Worm (Caenorhabditis elegans) whole organism, young adult: Measurements from ENCODE around the gene jmjd-3.3.

Experiments
- F22D6.2 ChIP-seq: sonication (generic microtip); optimal IDR thresholded peaks from 2 replicates; lab custom pipeline; 2016; ENCODE audit warnings: mild to moderate bottlenecking, missing genetic modification characterization, missing compliant biosample characterization
- F23B12.7 ChIP-seq: sonication (generic microtip); optimal IDR thresholded peaks from 2 replicates; lab custom pipeline; 2017; ENCODE audit warnings: missing genetic modification characterization, mild to moderate bottlenecking, missing compliant biosample characterization, antibody characterized with exemption, moderate library complexity; ENCODE audit not compliant: insufficient read depth
- F49E8.2 ChIP-seq: sonication (generic microtip); optimal IDR thresholded peaks from 3 replicates; lab custom pipeline; 2017; ENCODE audit warnings: missing genetic modification characterization, mild to moderate bottlenecking, missing compliant biosample characterization, antibody characterized with exemption, moderate library complexity; ENCODE audit not compliant: insufficient read depth
- F57C9.4 ChIP-seq: sonication (generic microtip); optimal IDR thresholded peaks from 2 replicates; lab custom pipeline; 2017; ENCODE audit warnings: mild to moderate bottlenecking, missing genetic modification characterization, missing compliant biosample characterization
- Y53G8AR.9 ChIP-seq: fragments of 200-800 bp; sonication (Bioruptor generic); conservative IDR thresholded peaks from 2 replicates; pipeline ENCODE4 v1.3.6; 2022; ENCODE audit warnings: missing genetic modification reagents, missing genetic modification characterization, missing compliant biosample characterization
- Y56A3A.18 ChIP-seq: fragments of 200-800 bp; sonication (Bioruptor generic); IDR thresholded peaks from 2 replicates; pipeline ENCODE4 v1.3.6; 2022; ENCODE audit warnings: missing genetic modification reagents, missing genetic modification characterization, missing compliant biosample characterization
- Y79H2A.3 ChIP-seq: fragments of 200-800 bp; sonication (Bioruptor generic); conservative IDR thresholded peaks from 2 replicates; pipeline ENCODE4 v1.3.6; 2022; ENCODE audit warnings: missing genetic modification reagents, missing genetic modification characterization, missing compliant biosample characterization
- aptf-2 ChIP-seq: fragments of 200-800 bp; sonication (Bioruptor generic); conservative IDR thresholded peaks from 2 replicates; pipeline ENCODE4 v1.3.6; 2022; ENCODE audit warnings: missing genetic modification reagents, missing genetic modification characterization, missing compliant biosample characterization
- aptf-3 ChIP-seq: fragments of 200-800 bp; sonication (Bioruptor generic); IDR thresholded peaks from 2 replicates; pipeline ENCODE4 v1.3.6; 2022; ENCODE audit warnings: missing genetic modification characterization, missing compliant biosample characterization
- atf-7 ChIP-seq: sonication (generic microtip); optimal IDR thresholded peaks from 2 replicates; lab custom pipeline; 2017; ENCODE audit warnings: mild to moderate bottlenecking, missing genetic modification characterization, missing compliant biosample characterization
- athp-1 ChIP-seq: sonication (generic microtip); optimal IDR thresholded peaks from 2 replicates; lab custom pipeline; 2017; ENCODE audit warnings: mild to moderate bottlenecking, missing genetic modification characterization, missing compliant biosample characterization
- bed-2 ChIP-seq: fragments of 200-800 bp; sonication (Bioruptor generic); IDR thresholded peaks from 2 replicates; pipeline ENCODE4 v1.3.6; 2022; ENCODE audit warnings: missing genetic modification reagents, missing genetic modification characterization, missing compliant biosample characterization
- ceh-100 ChIP-seq: fragments of 200-800 bp; sonication (Bioruptor generic); IDR thresholded peaks from 2 replicates; pipeline ENCODE4 v1.3.6; 2022; ENCODE audit warnings: missing genetic modification reagents, missing genetic modification characterization, missing compliant biosample characterization
- chd-7 ChIP-seq: sonication (generic microtip); optimal IDR thresholded peaks from 2 replicates; lab custom pipeline; 2016; ENCODE audit warnings: mild to moderate bottlenecking, missing genetic modification characterization, moderate library complexity, missing compliant biosample characterization
- die-1 ChIP-seq: sonication (generic microtip); optimal IDR thresholded peaks from 2 replicates; lab custom pipeline; 2016; ENCODE audit warnings: missing genotype, mild to moderate bottlenecking, missing genetic modification characterization, missing compliant biosample characterization
- efl-1 ChIP-seq: fragments of 150-350 bp; optimal IDR thresholded peaks from 2 replicates; lab custom pipeline; 2014; ENCODE audit warnings: missing biosample characterization, missing genetic modification reagents, missing genetic modification characterization
- egl-18 ChIP-seq: fragments of 200-800 bp; sonication (Bioruptor generic); IDR thresholded peaks from 2 replicates; pipeline ENCODE4 v1.3.6; 2022; ENCODE audit warnings: missing genetic modification reagents, missing genetic modification characterization, missing compliant biosample characterization
- egrh-3 ChIP-seq: fragments of 200-800 bp; sonication (Bioruptor generic); IDR thresholded peaks from 2 replicates; pipeline ENCODE4 v1.3.6; 2022; ENCODE audit warnings: missing genetic modification reagents, missing genetic modification characterization, missing compliant biosample characterization
- hlh-12 ChIP-seq: sonication (generic microtip); optimal IDR thresholded peaks from 2 replicates; lab custom pipeline; 2016; ENCODE audit warnings: missing genetic modification characterization, missing compliant biosample characterization
- hrde-1 ChIP-seq: sonication (generic microtip); optimal IDR thresholded peaks from 2 replicates; lab custom pipeline; 2016; ENCODE audit warnings: missing genetic modification characterization, mild to moderate bottlenecking, missing compliant biosample characterization, moderate library complexity, missing genotype, missing genetic modification reagents, borderline replicate concordance
- lag-1 ChIP-seq: fragments of 200-800 bp; sonication (Bioruptor generic); IDR thresholded peaks from 2 replicates; pipeline ENCODE4 v1.3.6; 2022; ENCODE audit warnings: missing genetic modification reagents, missing genetic modification characterization, missing compliant biosample characterization
- let-526 ChIP-seq: fragments of 200-800 bp; sonication (Bioruptor generic); IDR thresholded peaks from 2 replicates; pipeline ENCODE4 v1.3.6; 2022; ENCODE audit warnings: missing genetic modification reagents, missing genetic modification characterization, missing compliant biosample characterization
- lin-26 ChIP-seq: fragments of 200-800 bp; sonication (Bioruptor generic); IDR thresholded peaks from 2 replicates; pipeline ENCODE4 v1.3.6; 2022; ENCODE audit warnings: missing genetic modification reagents, missing genetic modification characterization, missing compliant biosample characterization
- lin-54 ChIP-seq: fragments of 200-800 bp; sonication (Bioruptor generic); optimal IDR thresholded peaks from 2 replicates; lab custom pipeline; 2018; ENCODE audit warnings: mild to moderate bottlenecking, missing genetic modification characterization, missing compliant biosample characterization
- lir-1 ChIP-seq: fragments of 200-800 bp; sonication (Bioruptor generic); conservative IDR thresholded peaks from 2 replicates; pipeline ENCODE4 v1.3.6; 2022; ENCODE audit warnings: missing genetic modification reagents, missing genetic modification characterization, missing compliant biosample characterization
- mxl-1 ChIP-seq: sonication (generic microtip); optimal IDR thresholded peaks from 2 replicates; lab custom pipeline; 2016; ENCODE audit warnings: missing genetic modification characterization, missing compliant biosample characterization
- nhr-120 ChIP-seq: fragments of 200-800 bp; sonication (Bioruptor generic); IDR thresholded peaks from 2 replicates; pipeline ENCODE4 v1.3.6; 2022; ENCODE audit warnings: missing genetic modification characterization, missing compliant biosample characterization
- nhr-179 ChIP-seq: sonication (generic microtip); optimal IDR thresholded peaks from 2 replicates; lab custom pipeline; 2016; ENCODE audit warnings: mild to moderate bottlenecking, missing genetic modification characterization, missing compliant biosample characterization
- nhr-27 ChIP-seq: fragments of 200-800 bp; sonication (Bioruptor generic); optimal IDR thresholded peaks from 2 replicates; lab custom pipeline; 2018; ENCODE audit warnings: mild to moderate bottlenecking, missing genetic modification characterization, moderate library complexity, missing compliant biosample characterization
- nhr-90 ChIP-seq: sonication (generic microtip); optimal IDR thresholded peaks from 2 replicates; lab custom pipeline; 2016; ENCODE audit warnings: missing genotype, mild to moderate bottlenecking, missing genetic modification characterization, missing compliant biosample characterization
- repo-1 ChIP-seq: sonication (generic microtip); optimal IDR thresholded peaks from 2 replicates; lab custom pipeline; 2017; ENCODE audit warnings: mild to moderate bottlenecking, missing genetic modification characterization, missing compliant biosample characterization
- somi-1 ChIP-seq: fragments of 200-800 bp; sonication (Bioruptor generic); optimal IDR thresholded peaks from 2 replicates; lab custom pipeline; 2018; ENCODE audit warnings: mild to moderate bottlenecking, missing genetic modification characterization, missing compliant biosample characterization
- tbp1 ChIP-seq: fragments of 200-800 bp; sonication (Bioruptor generic); optimal IDR thresholded peaks from 2 replicates; lab custom pipeline; 2018; ENCODE audit warnings: mild to moderate bottlenecking, missing genetic modification characterization, missing compliant biosample characterization
- unc-130 ChIP-seq: sonication (generic microtip); optimal IDR thresholded peaks from 2 replicates; lab custom pipeline; 2016; ENCODE audit warnings: missing genetic modification reagents, missing genetic modification characterization, missing compliant biosample characterization
- unc-62 ChIP-seq: fragments of 150-350 bp; optimal IDR thresholded peaks from 2 replicates; lab custom pipeline; 2014; ENCODE audit warnings: missing biosample characterization, missing genetic modification reagents, missing genetic modification characterization
- ztf-22 ChIP-seq: fragments of 200-800 bp; sonication (Bioruptor generic); optimal IDR thresholded peaks from 2 replicates; lab custom pipeline; 2018; ENCODE audit warnings: mild to moderate bottlenecking, missing genetic modification characterization, moderate library complexity, missing compliant biosample characterization
- ztf-25 ChIP-seq: fragments of 200-800 bp; sonication (Bioruptor generic); IDR thresholded peaks from 2 replicates; pipeline ENCODE4 v1.3.6; 2022; ENCODE audit warnings: missing genetic modification reagents, missing genetic modification characterization, missing compliant biosample characterization

The jmjd-3.3 gene

DNA sequence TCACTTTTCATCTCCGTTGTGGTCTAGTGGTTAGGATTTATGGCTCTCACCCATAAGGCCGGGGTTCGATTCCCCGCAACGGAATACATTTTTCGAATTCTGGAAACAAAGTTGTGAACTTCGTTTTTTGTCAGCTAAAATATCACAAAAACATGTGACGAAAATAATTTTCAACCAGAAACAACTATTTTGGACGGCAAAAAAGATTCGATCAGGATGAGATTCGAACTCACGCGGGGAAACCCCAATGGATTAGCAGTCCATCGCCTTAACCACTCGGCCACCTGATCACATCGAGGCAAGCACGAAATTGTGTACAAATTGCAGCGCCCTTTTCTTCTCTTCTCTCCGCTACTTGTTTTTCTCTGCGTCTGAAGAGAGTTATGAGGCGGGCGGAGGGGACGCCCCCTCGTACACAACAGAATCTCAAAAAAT lies 12.5 kb downstream of the jmjd-3.3 start (continued):
- peak; percentile 89 for TF ChIP-seq chd-7
- TF ChIP-seq ztf-22, result peak; percentile 25
- TF ChIP-seq egrh-3, result peak; percentile 47; the same call in 1 of the 2 replicates
- peak; percentile 93 for TF ChIP-seq tbp1 (GFP tag; lab: Kevin White, UChicago)
- peak; percentile 71 for TF ChIP-seq nhr-179 (tag; lab: Kevin White, UChicago)
- peak; percentile 84 for TF ChIP-seq somi-1 (GFP tag; lab: Kevin White, UChicago)
- peak; percentile 84 for TF ChIP-seq hlh-12
- peak; percentile 83 for TF ChIP-seq Y56A3A.18 (GFP tag; lab: Robert Waterston, UW)
- TF ChIP-seq mxl-1 (tag; lab: Kevin White, UChicago), result peak; percentile 89
- peak; percentile 77 for TF ChIP-seq athp-1 (tag; lab: Kevin White, UChicago)
- peak; percentile 95 for TF ChIP-seq die-1 (tag; lab: Kevin White, UChicago)
- TF ChIP-seq unc-130, result peak; percentile 14
- TF ChIP-seq lir-1 (GFP tag; lab: Robert Waterston, UW), result peak; percentile 48; the same call in 1 of the 2 replicates
- TF ChIP-seq F22D6.2 (tag; lab: Kevin White, UChicago), result peak; percentile 66
- 0 out of 2 replicates have a peak, but pooled peaks have one; percentile 55 for TF ChIP-seq aptf-2
- peak; percentile 44 for TF ChIP-seq F49E8.2 (tag; lab: Kevin White, UChicago)
- TF ChIP-seq Y53G8AR.9 (GFP tag; lab: Robert Waterston, UW), result peak; percentile 80
- TF ChIP-seq egl-18, result peak; percentile 76
- peak; percentile 56; the same call in 1 of the 2 replicates for TF ChIP-seq let-526 (GFP tag; lab: Robert Waterston, UW)
- 0 out of 2 replicates have a peak, but pooled peaks have one; percentile 25 for TF ChIP-seq ceh-100 (GFP tag; lab: Robert Waterston, UW)
- TF ChIP-seq lin-54, result peak; percentile 52
- TF ChIP-seq lag-1 (GFP tag; lab: Robert Waterston, UW), result 0 out of 2 replicates have a peak, but pooled peaks have one; percentile 7
- peak; percentile 51 for TF ChIP-seq nhr-27 (tag; lab: Kevin White, UChicago)
- TF ChIP-seq atf-7 (tag; lab: Kevin White, UChicago), result peak; percentile 80
- TF ChIP-seq repo-1 (tag; lab: Kevin White, UChicago), result peak; percentile 85
- TF ChIP-seq aptf-3 (GFP tag; lab: Robert Waterston, UW), result 0 out of 2 replicates have a peak, but pooled peaks have one; percentile 30
- TF ChIP-seq, all 124 proteins: peak for 86; not testable (repeated sequence) for 38

ce11 chrX:13451578-13451977 lies 15.4 kb downstream of the jmjd-3.3 start, which contains the start of gene F02D10.6:
TSS of gene F02D10.6 (minus strand) at chrX:13451678.
- no peak for TF ChIP-seq unc-62 (GFP tag; lab: Kevin White, UChicago)
- TF ChIP-seq efl-1 (GFP tag; lab: Kevin White, UChicago), result peak; percentile 14

DNA sequence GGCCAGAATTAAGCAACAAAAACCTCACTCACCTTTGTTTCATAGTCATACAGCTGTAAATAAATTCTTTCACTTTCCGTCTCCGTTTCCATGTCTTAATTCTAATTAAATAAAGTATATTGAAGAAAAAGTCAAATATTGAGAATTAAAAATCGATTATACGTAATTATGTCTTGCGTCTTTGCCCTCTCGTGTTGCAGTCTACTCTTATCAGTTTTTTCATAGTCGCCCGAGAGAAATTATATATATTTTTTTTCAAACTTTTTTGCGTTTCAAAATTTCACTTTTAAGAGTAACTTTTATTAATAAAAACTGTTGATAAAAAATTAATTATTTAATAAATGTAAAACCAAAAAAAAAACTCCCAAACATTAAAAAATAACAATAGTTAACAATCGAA lies 20.2 kb downstream of the jmjd-3.3 start, which contains the start of gene flr-1:
TSS of gene flr-1 (minus strand) at position 101 of the 400 bp plus-strand sequence.
- no peak for TF ChIP-seq hrde-1 (tag; lab: Kevin White, UChicago)
- TF ChIP-seq F57C9.4 (tag; lab: Kevin White, UChicago), result no peak
- no peak for TF ChIP-seq bed-2 (GFP tag; lab: Robert Waterston, UW)
- TF ChIP-seq atf-7 (tag; lab: Kevin White, UChicago), result no peak

DNA sequence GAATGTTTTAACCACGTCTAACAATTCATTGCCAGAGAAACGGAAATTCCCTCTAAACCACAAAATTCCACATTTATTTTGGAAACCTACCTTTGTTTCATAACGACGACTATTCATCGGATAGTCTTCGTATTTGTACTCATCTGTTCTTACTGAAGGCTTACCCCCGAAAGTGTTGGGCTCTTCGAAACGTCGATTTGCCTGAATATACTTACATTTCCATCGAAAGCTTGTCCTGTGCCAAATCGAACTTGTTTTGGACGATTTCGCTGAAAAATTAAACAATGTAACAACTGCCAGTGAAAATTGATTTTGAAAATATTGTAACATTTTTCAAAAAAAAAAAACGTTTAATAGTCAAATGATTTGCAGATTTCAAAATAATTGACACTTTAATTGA lies 26.3 kb downstream of the jmjd-3.3 start, which contains the start of gene F02D10.3:
TSS of gene F02D10.3 (minus strand) at position 101 of the 400 bp plus-strand sequence.
- TF ChIP-seq F23B12.7 (no peak), ztf-25 (no peak), nhr-120 (no peak), F49E8.2 (tag; lab: Kevin White, UChicago) (no peak), ztf-22 (no peak), aptf-3 (GFP tag; lab: Robert Waterston, UW) (no peak), nhr-90 (no peak), Y79H2A.3 (GFP tag; lab: Robert Waterston, UW) (no peak), lin-26 (no peak)
- TF ChIP-seq, all 124 proteins: peak for 0
